Worm (Caenorhabditis elegans): ENCODE data around the gene C17E7.4.

DNA sequence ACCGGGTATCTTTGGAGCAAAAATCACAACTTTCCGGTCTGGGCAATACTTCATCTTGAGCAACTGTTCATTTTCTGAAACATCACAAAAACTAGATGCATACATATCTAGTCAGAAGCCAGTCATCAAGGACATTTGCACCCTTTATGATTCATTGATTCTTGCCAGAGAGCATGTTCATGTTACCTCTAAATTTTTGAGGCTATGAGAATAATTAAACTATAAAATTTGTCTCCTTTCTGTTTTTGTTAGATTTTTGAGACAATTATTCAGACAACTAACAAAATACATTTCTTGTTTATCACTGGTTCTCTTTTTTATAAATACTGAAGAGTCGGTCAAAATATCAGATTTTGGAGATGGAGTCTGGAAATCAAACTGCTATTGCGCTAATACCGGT lies 23.8 kb downstream of the C17E7.4 start, which contains the start of gene srx-67:
- TF ChIP-seq R02D3.7 (tag; optimal IDR thresholded peaks at IDR 0.05): no peak
- no peak for TF ChIP-seq pqm-1 (tag; optimal IDR thresholded peaks at IDR 0.05)
- no peak for TF ChIP-seq nhr-11 (tag; optimal IDR thresholded peaks at IDR 0.05)
- no peak for TF ChIP-seq unc-62 (GFP tag; optimal IDR thresholded peaks at IDR 0.05)

All from whole organism, L3 larva.